Worm (Caenorhabditis elegans) whole organism, L3 larva: ENCODE data around the gene pms-2.

Source experiments
- nhr-11 ChIP-seq: fragments of 150-350 bp; optimal IDR thresholded peaks from 2 replicates; lab custom pipeline; 2014; ENCODE audit warnings: missing biosample characterization, missing genetic modification characterization
- pqm-1 ChIP-seq: fragments of 150-350 bp; optimal IDR thresholded peaks from 2 replicates; lab custom pipeline; 2017; ENCODE audit warnings: missing biosample characterization, missing genetic modification characterization, inconsistent platforms
- sea-2 ChIP-seq: fragments of 150-350 bp; sonication (generic microtip); optimal IDR thresholded peaks from 4 replicates; lab custom pipeline; 2014; ENCODE audit warnings: missing biosample characterization, missing genetic modification reagents, missing genetic modification characterization
- unc-62 ChIP-seq: fragments of 150-350 bp; sonication (generic microtip); optimal IDR thresholded peaks from 4 replicates; lab custom pipeline; 2014; ENCODE audit warnings: missing biosample characterization, missing genetic modification reagents, missing genetic modification characterization
- ztf-4 ChIP-seq: fragments of 150-350 bp; optimal IDR thresholded peaks from 2 replicates; lab custom pipeline; 2014; ENCODE audit warnings: missing biosample characterization, missing genetic modification characterization

- TF ChIP-seq nhr-11 (no peak), sea-2 (GFP tag; lab: Kevin White, UChicago) (no peak), ztf-4 (tag; lab: Kevin White, UChicago) (no peak), unc-62 (GFP tag; lab: Kevin White, UChicago) (no peak), pqm-1 (tag; lab: Kevin White, UChicago) (no peak)
Measured at ce11 chrV:11527531-11527930, 42.9 kb downstream of the pms-2 start, which contains the start of gene ccch-1.
